Fruit fly (Drosophila melanogaster) whole organism, embryonic: ENCODE results near the gene CSN5.

Experiments
- Atf-2 ChIP-seq: fragments of 200-800 bp; sonication (Bioruptor generic); optimal IDR thresholded peaks from 2 replicates; lab custom pipeline; 2016; ENCODE audit warnings: missing biosample characterization, missing genetic modification characterization
- Atf6 ChIP-seq: fragments of 200-800 bp; sonication (Bioruptor generic); IDR thresholded peaks from 2 replicates; pipeline ENCODE4 v1.3.6; 2022; ENCODE audit warnings: missing biosample characterization, missing genetic modification characterization
- Blimp-1 ChIP-seq: fragments of 200-800 bp; sonication (Bioruptor generic); optimal IDR thresholded peaks from 3 replicates; lab custom pipeline; 2018; ENCODE audit warnings: missing biosample characterization, missing genetic modification characterization, mild to moderate bottlenecking, moderate library complexity, missing genetic modification reagents
- CG11085 ChIP-seq: fragments of 200-800 bp; sonication (Bioruptor generic); IDR thresholded peaks from 2 replicates; pipeline ENCODE4 v1.3.6; 2022; ENCODE audit warnings: missing biosample characterization, missing genetic modification characterization
- CG12219 ChIP-seq: fragments of 200-800 bp; sonication (Bioruptor generic); optimal IDR thresholded peaks from 3 replicates; lab custom pipeline; 2018; ENCODE audit warnings: missing biosample characterization, mild to moderate bottlenecking, missing genetic modification characterization
- CG14860 ChIP-seq: fragments of 200-800 bp; sonication (Bioruptor generic); IDR thresholded peaks from 3 replicates; pipeline ENCODE4 v1.3.6; 2022; ENCODE audit warnings: missing biosample characterization, missing genetic modification characterization; ENCODE audit not compliant: partially characterized antibody
- CG15479 ChIP-seq: fragments of 200-800 bp; sonication (Bioruptor generic); optimal IDR thresholded peaks from 3 replicates; lab custom pipeline; 2019; ENCODE audit warnings: missing biosample characterization, mild to moderate bottlenecking, missing genetic modification characterization, moderate library complexity
- CG15696 ChIP-seq: fragments of 200-800 bp; sonication (Bioruptor generic); optimal IDR thresholded peaks from 2 replicates; lab custom pipeline; 2019; ENCODE audit warnings: missing biosample characterization, mild to moderate bottlenecking, missing genetic modification characterization, moderate library complexity
- CG1602 ChIP-seq: fragments of 200-800 bp; sonication (Bioruptor generic); optimal IDR thresholded peaks from 3 replicates; lab custom pipeline; 2016; ENCODE audit warnings: missing biosample characterization, missing genetic modification characterization
- CG1603 ChIP-seq: fragments of 200-800 bp; sonication (Bioruptor generic); optimal IDR thresholded peaks from 2 replicates; lab custom pipeline; 2019; ENCODE audit warnings: missing biosample characterization, mild to moderate bottlenecking, missing genetic modification characterization, moderate library complexity
- CG17328 ChIP-seq: fragments of 200-800 bp; sonication (Bioruptor generic); IDR thresholded peaks from 2 replicates; pipeline ENCODE4 v1.3.6; 2022; ENCODE audit warnings: missing biosample characterization, missing genetic modification characterization
- CG17361 ChIP-seq: fragments of 200-800 bp; sonication (Bioruptor generic); IDR thresholded peaks from 3 replicates; pipeline ENCODE4 v1.3.6; 2022; ENCODE audit warnings: missing biosample characterization, missing genetic modification characterization
- CG32772 ChIP-seq: fragments of 200-800 bp; sonication (Bioruptor generic); IDR thresholded peaks from 2 replicates; pipeline ENCODE4 v1.3.6; 2022; ENCODE audit warnings: missing biosample characterization, missing genetic modification characterization
- CG4617 ChIP-seq: fragments of 200-800 bp; sonication (Bioruptor generic); optimal IDR thresholded peaks from 3 replicates; lab custom pipeline; 2016; ENCODE audit warnings: missing biosample characterization, missing genetic modification characterization, borderline replicate concordance
- CG4730 ChIP-seq: fragments of 200-800 bp; sonication (Bioruptor generic); IDR thresholded peaks from 2 replicates; pipeline ENCODE4 v1.3.6; 2022; ENCODE audit warnings: missing biosample characterization, missing genetic modification characterization
- CG7839 ChIP-seq: fragments of 200-800 bp; sonication (Bioruptor generic); optimal IDR thresholded peaks from 3 replicates; lab custom pipeline; 2018; ENCODE audit warnings: missing biosample characterization, mild to moderate bottlenecking, missing genetic modification characterization, moderate library complexity
- CG8281 ChIP-seq: fragments of 200-800 bp; sonication (Bioruptor generic); optimal IDR thresholded peaks from 2 replicates; lab custom pipeline; 2018; ENCODE audit warnings: missing biosample characterization, mild to moderate bottlenecking, missing genetic modification characterization, moderate library complexity
- CG9797 ChIP-seq: fragments of 200-800 bp; sonication (Bioruptor generic); optimal IDR thresholded peaks from 3 replicates; lab custom pipeline; 2018; ENCODE audit warnings: missing biosample characterization, mild to moderate bottlenecking, missing genetic modification characterization
- D19B ChIP-seq: fragments of 200-800 bp; sonication (Bioruptor generic); optimal IDR thresholded peaks from 2 replicates; lab custom pipeline; 2017; ENCODE audit warnings: missing biosample characterization, mild to moderate bottlenecking, missing genetic modification characterization
- Dbx ChIP-seq: fragments of 200-800 bp; sonication (Bioruptor generic); IDR thresholded peaks from 3 replicates; pipeline ENCODE4 v1.3.6; 2022; ENCODE audit warnings: missing biosample characterization, missing genetic modification characterization
- Dek ChIP-seq: fragments of 200-800 bp; sonication (Bioruptor generic); optimal IDR thresholded peaks from 3 replicates; lab custom pipeline; 2019; ENCODE audit warnings: missing biosample characterization, mild to moderate bottlenecking, missing genetic modification characterization, moderate library complexity
- Dref ChIP-seq: fragments of 200-800 bp; sonication (Bioruptor generic); IDR thresholded peaks from 2 replicates; pipeline ENCODE4 v1.3.6; 2022; ENCODE audit warnings: missing biosample characterization, missing genetic modification characterization
- ERR ChIP-seq: fragments of 200-800 bp; sonication (Bioruptor generic); optimal IDR thresholded peaks from 2 replicates; lab custom pipeline; 2016; ENCODE audit warnings: missing biosample characterization, missing genetic modification characterization
- HLH3B ChIP-seq: fragments of 200-800 bp; sonication (Bioruptor generic); IDR thresholded peaks from 2 replicates; pipeline ENCODE4 v1.3.6; 2022; ENCODE audit warnings: missing biosample characterization, missing genetic modification characterization
- HmgD ChIP-seq: fragments of 200-800 bp; sonication (Bioruptor generic); optimal IDR thresholded peaks from 3 replicates; lab custom pipeline; 2016; ENCODE audit warnings: missing biosample characterization, missing genetic modification characterization
- Kr ChIP-seq: fragments of 200-800 bp; sonication (Bioruptor generic); optimal IDR thresholded peaks from 2 replicates; lab custom pipeline; 2017; ENCODE audit warnings: missing biosample characterization, mild to moderate bottlenecking, missing genetic modification characterization
- Lim3 ChIP-seq: fragments of 200-800 bp; sonication (Bioruptor generic); IDR thresholded peaks from 2 replicates; pipeline ENCODE4 v1.3.6; 2022; ENCODE audit warnings: missing biosample characterization, missing genetic modification characterization
- Mad ChIP-seq: fragments of 200-800 bp; sonication (Bioruptor generic); optimal IDR thresholded peaks from 2 replicates; lab custom pipeline; 2016; ENCODE audit warnings: missing biosample characterization, missing genetic modification characterization
- Max ChIP-seq: fragments of 200-800 bp; sonication (Bioruptor generic); optimal IDR thresholded peaks from 2 replicates; lab custom pipeline; 2016; ENCODE audit warnings: missing biosample characterization, mild to moderate bottlenecking, missing genetic modification characterization
- Mrtf ChIP-seq: fragments of 200-800 bp; sonication (Bioruptor generic); IDR thresholded peaks from 3 replicates; pipeline ENCODE4 v1.3.6; 2022; ENCODE audit warnings: missing biosample characterization, missing genetic modification characterization
- NK7.1 ChIP-seq: fragments of 200-800 bp; sonication (Bioruptor generic); optimal IDR thresholded peaks from 3 replicates; lab custom pipeline; 2016; ENCODE audit warnings: missing biosample characterization, missing genetic modification characterization
- Neu2 ChIP-seq: fragments of 200-800 bp; sonication (Bioruptor generic); optimal IDR thresholded peaks from 3 replicates; lab custom pipeline; 2016; ENCODE audit warnings: missing biosample characterization, missing genetic modification characterization, borderline replicate concordance
- Pdp1 ChIP-seq, 2 experiments: fragments of 200-800 bp; sonication (Bioruptor generic); optimal IDR thresholded peaks; 3 replicates each; lab custom pipeline; 2016; ENCODE audit warnings: missing biosample characterization in 2 of 2, missing genetic modification characterization in 2 of 2, mild to moderate bottlenecking in 1 of 2, moderate library complexity in 1 of 2
- az2 ChIP-seq: fragments of 200-800 bp; sonication (Bioruptor generic); optimal IDR thresholded peaks from 3 replicates; lab custom pipeline; 2016; ENCODE audit warnings: missing biosample characterization, missing genetic modification characterization
- bab2 ChIP-seq: fragments of 200-800 bp; sonication (Bioruptor generic); optimal IDR thresholded peaks from 2 replicates; lab custom pipeline; 2016; ENCODE audit warnings: missing biosample characterization, missing genetic modification characterization
- bcd ChIP-seq: fragments of 200-800 bp; sonication (Bioruptor generic); optimal IDR thresholded peaks from 2 replicates; lab custom pipeline; 2017; ENCODE audit warnings: missing biosample characterization, mild to moderate bottlenecking, missing genetic modification characterization
- bowl ChIP-seq: fragments of 200-800 bp; sonication (Bioruptor generic); IDR thresholded peaks from 2 replicates; pipeline ENCODE4 v1.3.6; 2022; ENCODE audit warnings: missing biosample characterization, missing genetic modification characterization
- cg ChIP-seq: fragments of 200-800 bp; sonication (Bioruptor generic); optimal IDR thresholded peaks from 3 replicates; lab custom pipeline; 2019; ENCODE audit warnings: missing biosample characterization, mild to moderate bottlenecking, missing genetic modification characterization, moderate library complexity
- chn ChIP-seq: fragments of 200-800 bp; sonication (Bioruptor generic); optimal IDR thresholded peaks from 2 replicates; lab custom pipeline; 2016; ENCODE audit warnings: missing biosample characterization, missing genetic modification characterization
- fd102C ChIP-seq: fragments of 200-800 bp; sonication (Bioruptor generic); optimal IDR thresholded peaks from 2 replicates; lab custom pipeline; 2018; ENCODE audit warnings: missing biosample characterization, mild to moderate bottlenecking, missing genetic modification characterization, moderate library complexity
- knrl ChIP-seq: fragments of 200-800 bp; sonication (Bioruptor generic); IDR thresholded peaks from 3 replicates; pipeline ENCODE4 v1.3.6; 2022; ENCODE audit warnings: missing biosample characterization, missing genetic modification characterization; ENCODE audit not compliant: partially characterized antibody
- nerfin-1 ChIP-seq: fragments of 200-800 bp; sonication (Bioruptor generic); optimal IDR thresholded peaks from 3 replicates; lab custom pipeline; 2019; ENCODE audit warnings: missing biosample characterization, mild to moderate bottlenecking, missing genetic modification characterization, moderate library complexity
- org-1 ChIP-seq: fragments of 200-800 bp; sonication (Bioruptor generic); optimal IDR thresholded peaks from 2 replicates; lab custom pipeline; 2017; ENCODE audit warnings: missing biosample characterization, missing genetic modification characterization
- pnt ChIP-seq: fragments of 200-800 bp; sonication (Bioruptor generic); optimal IDR thresholded peaks from 3 replicates; lab custom pipeline; 2016; ENCODE audit warnings: missing biosample characterization, missing genetic modification characterization
- run ChIP-seq: fragments of 200-800 bp; sonication (Bioruptor generic); optimal IDR thresholded peaks from 3 replicates; lab custom pipeline; 2018; ENCODE audit warnings: missing biosample characterization, mild to moderate bottlenecking, missing genetic modification characterization
- sna ChIP-seq: fragments of 200-800 bp; sonication (Bioruptor generic); IDR thresholded peaks from 2 replicates; pipeline ENCODE4 v1.3.6; 2022; ENCODE audit warnings: missing biosample characterization, missing genetic modification characterization; ENCODE audit not compliant: partially characterized antibody
- tin ChIP-seq: fragments of 200-800 bp; sonication (Bioruptor generic); optimal IDR thresholded peaks from 3 replicates; lab custom pipeline; 2016; ENCODE audit warnings: missing biosample characterization, missing genetic modification characterization
- unc-4 ChIP-seq: fragments of 200-800 bp; sonication (Bioruptor generic); IDR thresholded peaks from 2 replicates; pipeline ENCODE4 v1.3.6; 2022; ENCODE audit warnings: missing biosample characterization, missing genetic modification characterization; ENCODE audit not compliant: partially characterized antibody
- zfh1 ChIP-seq: fragments of 200-800 bp; sonication (Bioruptor generic); IDR thresholded peaks from 3 replicates; pipeline ENCODE4 v1.3.6; 2022; ENCODE audit warnings: missing biosample characterization, missing genetic modification characterization

CSN5 gene

DNA sequence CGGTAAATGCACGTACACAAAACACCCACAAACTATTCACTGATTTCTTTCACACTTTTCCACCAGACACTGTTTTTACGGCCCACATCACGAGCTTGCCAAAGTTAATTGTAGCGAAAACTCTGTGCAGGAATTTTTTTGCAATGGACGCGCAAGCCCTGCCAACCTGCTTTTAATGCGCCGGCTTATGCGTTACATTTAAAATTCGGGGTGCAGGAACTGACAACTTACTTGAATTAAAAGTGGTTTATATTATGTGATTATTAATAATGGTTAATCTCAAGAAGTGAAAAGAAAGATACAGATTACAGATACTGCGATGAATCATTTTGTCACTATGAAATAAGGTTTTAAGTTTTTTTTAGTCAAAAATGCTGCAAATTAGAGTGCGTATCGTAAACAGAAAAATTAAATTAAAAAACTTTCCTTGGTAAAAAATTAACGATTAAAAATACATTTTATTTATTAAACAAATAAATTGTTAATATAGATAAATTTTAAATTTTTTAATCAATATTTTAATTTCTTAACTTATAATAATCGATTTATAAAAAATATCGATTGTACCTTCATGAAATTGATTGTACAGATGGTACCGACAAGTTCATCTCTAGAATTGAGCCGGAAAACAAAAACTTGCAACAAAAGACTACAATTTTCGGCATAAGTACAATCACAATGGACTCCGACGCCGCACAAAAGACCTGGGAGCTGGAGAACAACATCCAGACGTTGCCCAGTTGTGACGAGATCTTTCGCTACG is at the start of gene CSN5, which contains the start of gene CG42232 (continued):
- TF ChIP-seq org-1 (GFP tag; lab: Kevin White, UChicago), result no peak
- peak; percentile 69 for TF ChIP-seq bab2 (GFP tag; lab: Kevin White, UChicago)
- TF ChIP-seq CG4617 (GFP tag; lab: Kevin White, UChicago), result peak; percentile 13
- peak in 1 of 2 experiments; percentile 36 for TF ChIP-seq Pdp1 (GFP tag; optimal IDR thresholded peaks at IDR 0.05; lab: Kevin White, UChicago)
- no peak for TF ChIP-seq CG1603
- peak; percentile 30 for TF ChIP-seq CG15479
- peak; percentile 30; the same call in 1 of the 3 replicates for TF ChIP-seq CG14860 (GFP tag; lab: Robert Waterston, UW)
- TF ChIP-seq HLH3B (GFP tag; lab: Robert Waterston, UW), result no peak
- peak; percentile 47 for TF ChIP-seq Mad (GFP tag; lab: Kevin White, UChicago)
- peak; percentile 37 for TF ChIP-seq chn (GFP tag; lab: Kevin White, UChicago)
- 0 out of 2 replicates have a peak, but pooled peaks have one; percentile 21 for TF ChIP-seq CG4730 (GFP tag; lab: Robert Waterston, UW)
- TF ChIP-seq NK7.1 (GFP tag; lab: Kevin White, UChicago), result no peak
- peak; percentile 17; the same call in 1 of the 2 replicates for TF ChIP-seq CG32772 (GFP tag; lab: Robert Waterston, UW)
- no peak; the same call in 2 of the 3 replicates for TF ChIP-seq CG17361 (GFP tag; lab: Robert Waterston, UW)
- no peak for TF ChIP-seq ERR (GFP tag; lab: Kevin White, UChicago)
- TF ChIP-seq Atf6 (GFP tag; lab: Robert Waterston, UW), result peak; percentile 38; the same call in 1 of the 2 replicates
- no peak for TF ChIP-seq sna (GFP tag; lab: Robert Waterston, UW)
- TF ChIP-seq HmgD (GFP tag; lab: Kevin White, UChicago), result no peak
- TF ChIP-seq Dek, result peak; percentile 28
- no peak for TF ChIP-seq knrl
- peak; percentile 48 for TF ChIP-seq tin (GFP tag; lab: Kevin White, UChicago)
- no peak for TF ChIP-seq Kr (GFP tag; lab: Kevin White, UChicago)
- peak; percentile 67 for TF ChIP-seq CG1602 (GFP tag; lab: Kevin White, UChicago)
- peak; percentile 67 for TF ChIP-seq az2
- TF ChIP-seq Atf-2 (GFP tag; lab: Kevin White, UChicago), result peak; percentile 22
- no peak for TF ChIP-seq zfh1 (GFP tag; lab: Robert Waterston, UW)
- TF ChIP-seq Lim3 (GFP tag; lab: Robert Waterston, UW), result no peak
- TF ChIP-seq nerfin-1 (tag; lab: Kevin White, UChicago), result peak; percentile 99
- TF ChIP-seq bowl (GFP tag; lab: Robert Waterston, UW), result no peak
- no peak for TF ChIP-seq CG7839
- peak; percentile 65 for TF ChIP-seq pnt (GFP tag; lab: Kevin White, UChicago)
- TF ChIP-seq Dref (GFP tag; lab: Robert Waterston, UW), result peak; percentile 60
- peak; percentile 47; the same call in 1 of the 3 replicates for TF ChIP-seq Dbx (GFP tag; lab: Robert Waterston, UW)
- TF ChIP-seq Mrtf (GFP tag; lab: Robert Waterston, UW), result no peak
- peak; percentile 36; the same call in 1 of the 2 replicates for TF ChIP-seq CG11085
- TF ChIP-seq CG8281 (tag; lab: Kevin White, UChicago), result no peak
- TF ChIP-seq D19B (GFP tag; lab: Kevin White, UChicago), result no peak
- no peak for TF ChIP-seq CG12219 (GFP tag; lab: Kevin White, UChicago)
- no peak for TF ChIP-seq bcd (GFP tag; lab: Kevin White, UChicago)
- no peak for TF ChIP-seq Neu2 (GFP tag; lab: Kevin White, UChicago)
- TF ChIP-seq Blimp-1, result no peak
- no peak for TF ChIP-seq Max
- no peak for TF ChIP-seq fd102C (GFP tag; lab: Kevin White, UChicago)
- peak; percentile 60 for TF ChIP-seq CG15696 (tag; lab: Kevin White, UChicago)
- TF ChIP-seq run (tag; lab: Kevin White, UChicago), result peak; percentile 17
- TF ChIP-seq unc-4, result peak; percentile 50; the same call in 1 of the 2 replicates
- no peak for TF ChIP-seq cg (GFP tag; lab: Kevin White, UChicago)
- TF ChIP-seq CG17328 (GFP tag; lab: Robert Waterston, UW), result peak; percentile 44; the same call in 1 of the 2 replicates
- TF ChIP-seq CG9797 (GFP tag; lab: Kevin White, UChicago), result peak; percentile 14
